Fruit fly (Drosophila melanogaster): Measurements from ENCODE around the gene CG3168.

The CG3168 gene

dm6 chrX:6699255-6699885 is 40.4 kb downstream of the CG3168 start, which contains the start of gene CG14441 (continued):
- peak; percentile 89 for TF ChIP-seq CG34376 (GFP tag; optimal IDR thresholded peaks at IDR 0.05)
- no peak for TF ChIP-seq Atf3 (GFP tag; optimal IDR thresholded peaks at IDR 0.05)
- TF ChIP-seq sens (GFP tag): peak; percentile 94
- TF ChIP-seq CG16779 (GFP tag; IDR thresholded peaks at IDR 0.05): no peak
- peak; percentile 12 for TF ChIP-seq CG15601 (tag; optimal IDR thresholded peaks at IDR 0.05)
- TF ChIP-seq CG14667 (GFP tag; IDR thresholded peaks at IDR 0.05): no peak
- no peak for TF ChIP-seq CG7928 (GFP tag; optimal IDR thresholded peaks at IDR 0.05)
- TF ChIP-seq Mes4 (GFP tag; optimal IDR thresholded peaks at IDR 0.05): no peak
- peak; percentile 21 for TF ChIP-seq schlank (tag; optimal IDR thresholded peaks at IDR 0.05)
- no peak for TF ChIP-seq fd96Cb (tag; optimal IDR thresholded peaks at IDR 0.05)
- peak in 1 of 3 experiments; percentile 15 for TF ChIP-seq lola (GFP tag; optimal IDR thresholded peaks at IDR 0.05)
- no peak for TF ChIP-seq gce (GFP tag; IDR thresholded peaks at IDR 0.05)
- peak; percentile 65; the same call in 1 of the 3 replicates for TF ChIP-seq CG34422 (GFP tag; IDR thresholded peaks at IDR 0.05)
- TF ChIP-seq Deaf1 (tag; optimal IDR thresholded peaks at IDR 0.05): peak; percentile 68
- TF ChIP-seq emc (GFP tag; optimal IDR thresholded peaks at IDR 0.05): no peak
- TF ChIP-seq Ets65A (GFP tag): no peak
- TF ChIP-seq Dp (GFP tag; optimal IDR thresholded peaks at IDR 0.05): no peak
- TF ChIP-seq CG4617 (GFP tag; optimal IDR thresholded peaks at IDR 0.05; ENCODE audit: borderline replicate concordance): no peak
- TF ChIP-seq CG12659 (GFP tag; optimal IDR thresholded peaks at IDR 0.05): peak; percentile 35
- no peak for TF ChIP-seq pan (optimal IDR thresholded peaks at IDR 0.05)
- TF ChIP-seq pan (GFP tag; optimal IDR thresholded peaks at IDR 0.05 in 1 of 2, IDR thresholded peaks at IDR 0.05 in 1 of 2): peak in 1 of 2 experiments; percentile 23
- peak; percentile 82 for TF ChIP-seq CG17568 (GFP tag; optimal IDR thresholded peaks at IDR 0.05)
- TF ChIP-seq knrl (GFP tag; IDR thresholded peaks at IDR 0.05; ENCODE audit: partially characterized antibody): peak; percentile 95
- TF ChIP-seq CG13287 (GFP tag; IDR thresholded peaks at IDR 0.05; ENCODE audit: partially characterized antibody): peak; percentile 100
- peak; percentile 42 for TF ChIP-seq CG11504 (tag; optimal IDR thresholded peaks at IDR 0.05)
- no peak for TF ChIP-seq CG10654 (GFP tag; optimal IDR thresholded peaks at IDR 0.05)
- TF ChIP-seq CG31388 (GFP tag; optimal IDR thresholded peaks at IDR 0.05): no peak
- peak; percentile 65 for TF ChIP-seq cg (GFP tag; optimal IDR thresholded peaks at IDR 0.05)
- TF ChIP-seq ase (GFP tag; IDR thresholded peaks at IDR 0.05): 0 out of 3 replicates have a peak, but pooled peaks have one; percentile 21
- no peak for TF ChIP-seq Oli (tag; optimal IDR thresholded peaks at IDR 0.05)
- peak; percentile 39; the same call in 1 of the 3 replicates for TF ChIP-seq otp (GFP tag; IDR thresholded peaks at IDR 0.05)
- TF ChIP-seq sim (GFP tag; IDR thresholded peaks at IDR 0.05): no peak
- no peak for TF ChIP-seq grn (GFP tag; optimal IDR thresholded peaks at IDR 0.05)
- no peak for TF ChIP-seq Nf-YA (GFP tag; IDR thresholded peaks at IDR 0.05)
- TF ChIP-seq phol (tag; optimal IDR thresholded peaks at IDR 0.05): peak; percentile 62
- peak; percentile 40 for TF ChIP-seq her (GFP tag; optimal IDR thresholded peaks at IDR 0.05)
- TF ChIP-seq unpg (GFP tag; optimal IDR thresholded peaks at IDR 0.05): peak; percentile 32
- peak; percentile 17 for TF ChIP-seq dmrt11E (tag; optimal IDR thresholded peaks at IDR 0.05)
- no peak for TF ChIP-seq Trl (optimal IDR thresholded peaks at IDR 0.05)
- TF ChIP-seq Trl (GFP tag; optimal IDR thresholded peaks at IDR 0.05): peak; percentile 28
- TF ChIP-seq Atf-2 (GFP tag; optimal IDR thresholded peaks at IDR 0.05): peak; percentile 32
- peak; percentile 10 for TF ChIP-seq CG15696 (tag; optimal IDR thresholded peaks at IDR 0.05)
- TF ChIP-seq CG10543 (GFP tag; optimal IDR thresholded peaks at IDR 0.05): peak; percentile 86
- no peak for TF ChIP-seq ash1 (GFP tag; optimal IDR thresholded peaks at IDR 0.05)
- no peak for TF ChIP-seq CG17912 (GFP tag; optimal IDR thresholded peaks at IDR 0.05)
- peak; percentile 26 for TF ChIP-seq CrebB (tag; optimal IDR thresholded peaks at IDR 0.05)
- TF ChIP-seq CG2120 (GFP tag; optimal IDR thresholded peaks at IDR 0.05): peak; percentile 65
- peak; percentile 47 for TF ChIP-seq CG17829 (tag; optimal IDR thresholded peaks at IDR 0.05)
- TF ChIP-seq mam (GFP tag; optimal IDR thresholded peaks at IDR 0.05): peak; percentile 37
- TF ChIP-seq CG3838 (GFP tag; optimal IDR thresholded peaks at IDR 0.05): no peak

All from whole organism, embryonic.